Fruit fly (Drosophila melanogaster) whole organism, embryonic: ENCODE measurements around the gene Rab3GAP1.
A peak's percentile ranks its signal among the peaks of the same experiment; 100 is the strongest.

ENCODE experiments used
- Aef1 ChIP-seq: fragments of 200-800 bp; sonication (Bioruptor generic); IDR thresholded peaks from 3 replicates; pipeline ENCODE4 v1.3.6; 2022; ENCODE audit warnings: missing biosample characterization, missing genetic modification characterization
- BEAF-32 ChIP-seq: fragments of 200-800 bp; sonication (Bioruptor generic); optimal IDR thresholded peaks from 3 replicates; lab custom pipeline; 2017; ENCODE audit warnings: missing biosample characterization, missing genetic modification characterization, mild to moderate bottlenecking, moderate library complexity, missing genetic modification reagents
- CG10147 ChIP-seq: fragments of 200-800 bp; sonication (Bioruptor generic); optimal IDR thresholded peaks from 2 replicates; lab custom pipeline; 2019; ENCODE audit warnings: missing biosample characterization, mild to moderate bottlenecking, missing genetic modification characterization, moderate library complexity
- CG1024 ChIP-seq: fragments of 200-800 bp; sonication (Bioruptor generic); IDR thresholded peaks from 2 replicates; pipeline ENCODE4 v1.3.6; 2022; ENCODE audit warnings: missing biosample characterization, missing genetic modification characterization
- CG10462 ChIP-seq: fragments of 200-800 bp; sonication (Bioruptor generic); optimal IDR thresholded peaks from 2 replicates; lab custom pipeline; 2016; ENCODE audit warnings: missing biosample characterization, missing genetic modification characterization
- CG12071 ChIP-seq: fragments of 200-800 bp; sonication (Bioruptor generic); optimal IDR thresholded peaks from 3 replicates; lab custom pipeline; 2018; ENCODE audit warnings: missing biosample characterization, mild to moderate bottlenecking, missing genetic modification characterization
- CG12236 ChIP-seq: fragments of 200-800 bp; sonication (Bioruptor generic); optimal IDR thresholded peaks from 2 replicates; lab custom pipeline; 2016; ENCODE audit warnings: missing biosample characterization, missing genetic modification characterization
- CG12391 ChIP-seq: fragments of 200-800 bp; sonication (Bioruptor generic); optimal IDR thresholded peaks from 3 replicates; lab custom pipeline; 2018; ENCODE audit warnings: missing biosample characterization, mild to moderate bottlenecking, missing genetic modification characterization, moderate library complexity
- CG13894 ChIP-seq: fragments of 200-800 bp; sonication (Bioruptor generic); optimal IDR thresholded peaks from 3 replicates; lab custom pipeline; 2018; ENCODE audit warnings: missing biosample characterization, mild to moderate bottlenecking, missing genetic modification characterization, moderate library complexity
- CG17186 ChIP-seq: fragments of 200-800 bp; sonication (Bioruptor generic); optimal IDR thresholded peaks from 3 replicates; lab custom pipeline; 2017; ENCODE audit warnings: missing biosample characterization, missing genetic modification reagents, missing genetic modification characterization
- CG2199 ChIP-seq: fragments of 200-800 bp; sonication (Bioruptor generic); IDR thresholded peaks from 3 replicates; pipeline ENCODE4 v1.3.6; 2022; ENCODE audit warnings: missing biosample characterization, missing genetic modification characterization
- CG2875 ChIP-seq: fragments of 200-800 bp; sonication (Bioruptor generic); optimal IDR thresholded peaks from 2 replicates; lab custom pipeline; 2017; ENCODE audit warnings: missing biosample characterization, mild to moderate bottlenecking, missing genetic modification characterization, missing genetic modification reagents
- CG32532 ChIP-seq: fragments of 200-800 bp; sonication (Bioruptor generic); IDR thresholded peaks from 2 replicates; pipeline ENCODE4 v1.3.6; 2022; ENCODE audit warnings: missing biosample characterization, missing genetic modification characterization
- CG32772 ChIP-seq: fragments of 200-800 bp; sonication (Bioruptor generic); IDR thresholded peaks from 2 replicates; pipeline ENCODE4 v1.3.6; 2022; ENCODE audit warnings: missing biosample characterization, missing genetic modification characterization
- CG42726 ChIP-seq: fragments of 200-800 bp; sonication (Bioruptor generic); IDR thresholded peaks from 2 replicates; pipeline ENCODE4 v1.3.6; 2022; ENCODE audit warnings: missing biosample characterization, missing genetic modification characterization; ENCODE audit not compliant: partially characterized antibody
- CG4617 ChIP-seq: fragments of 200-800 bp; sonication (Bioruptor generic); optimal IDR thresholded peaks from 3 replicates; lab custom pipeline; 2016; ENCODE audit warnings: missing biosample characterization, missing genetic modification characterization, borderline replicate concordance
- CG9437 ChIP-seq: fragments of 200-800 bp; sonication (Bioruptor generic); optimal IDR thresholded peaks from 2 replicates; lab custom pipeline; 2018; ENCODE audit warnings: missing biosample characterization, mild to moderate bottlenecking, missing genetic modification characterization
- Dad ChIP-seq: fragments of 200-800 bp; sonication (Bioruptor generic); optimal IDR thresholded peaks from 3 replicates; lab custom pipeline; 2016; ENCODE audit warnings: missing biosample characterization, missing genetic modification characterization
- Deaf1 ChIP-seq: fragments of 200-800 bp; optimal IDR thresholded peaks from 3 replicates; lab custom pipeline; 2019; ENCODE audit warnings: missing biosample characterization, mild to moderate bottlenecking, missing genetic modification characterization, moderate library complexity
- Doc3 ChIP-seq: fragments of 200-800 bp; sonication (Bioruptor generic); IDR thresholded peaks from 3 replicates; pipeline ENCODE4 v1.3.6; 2022; ENCODE audit warnings: missing biosample characterization, missing genetic modification characterization; ENCODE audit not compliant: partially characterized antibody
- HLH3B ChIP-seq: fragments of 200-800 bp; sonication (Bioruptor generic); IDR thresholded peaks from 2 replicates; pipeline ENCODE4 v1.3.6; 2022; ENCODE audit warnings: missing biosample characterization, missing genetic modification characterization
- HLH54F ChIP-seq: fragments of 200-800 bp; sonication (Bioruptor generic); optimal IDR thresholded peaks from 3 replicates; lab custom pipeline; 2016; ENCODE audit warnings: missing biosample characterization, missing genetic modification characterization
- Hr78 ChIP-seq, 2 experiments: fragments of 200-800 bp in 1 of 2; fragments of >200 bp in 1 of 2; sonication (Bioruptor generic) in 1 of 2; optimal IDR thresholded peaks; 2 replicates each; lab custom pipeline; 2017 to 2019; ENCODE audit warnings: missing biosample characterization in 2 of 2, missing genetic modification characterization in 2 of 2, mild to moderate bottlenecking in 1 of 2, moderate library complexity in 1 of 2
- Lhr ChIP-seq: fragments of 200-800 bp; sonication (Bioruptor generic); optimal IDR thresholded peaks from 3 replicates; lab custom pipeline; 2017; ENCODE audit warnings: mild to moderate bottlenecking, missing biosample characterization, missing genetic modification reagents, missing genetic modification characterization
- Neu2 ChIP-seq: fragments of 200-800 bp; sonication (Bioruptor generic); optimal IDR thresholded peaks from 3 replicates; lab custom pipeline; 2016; ENCODE audit warnings: missing biosample characterization, missing genetic modification characterization, borderline replicate concordance
- Oaz ChIP-seq: fragments of 200-800 bp; sonication (Bioruptor generic); IDR thresholded peaks from 2 replicates; pipeline ENCODE4 v1.3.6; 2022; ENCODE audit warnings: missing biosample characterization, missing genetic modification characterization
- Rfx ChIP-seq: fragments of 200-800 bp; sonication (Bioruptor generic); IDR thresholded peaks from 2 replicates; pipeline ENCODE4 v1.3.6; 2022; ENCODE audit warnings: missing biosample characterization, missing genetic modification characterization
- Trl ChIP-seq, 3 experiments: fragments of >200 bp in 2 of 3; fragments of 200-800 bp in 1 of 3; sonication (Bioruptor generic) in 1 of 3; optimal IDR thresholded peaks; 2 replicates in 1 of 3; 3 replicates in 2 of 3; lab custom pipeline; 2016 to 2017; ENCODE audit warnings: missing biosample characterization in 1 of 3, missing genetic modification characterization in 1 of 3
- ash1 ChIP-seq: fragments of 200-800 bp; sonication (Bioruptor generic); optimal IDR thresholded peaks from 2 replicates; lab custom pipeline; 2018; ENCODE audit warnings: missing biosample characterization, mild to moderate bottlenecking, missing genetic modification characterization
- ato ChIP-seq: fragments of 200-800 bp; sonication (Bioruptor generic); IDR thresholded peaks from 2 replicates; pipeline ENCODE4 v1.3.6; 2022; ENCODE audit warnings: missing biosample characterization, missing genetic modification characterization; ENCODE audit not compliant: partially characterized antibody
- az2 ChIP-seq: fragments of 200-800 bp; sonication (Bioruptor generic); optimal IDR thresholded peaks from 3 replicates; lab custom pipeline; 2016; ENCODE audit warnings: missing biosample characterization, missing genetic modification characterization
- bigmax ChIP-seq: fragments of 200-800 bp; sonication (Bioruptor generic); optimal IDR thresholded peaks from 2 replicates; lab custom pipeline; 2018; ENCODE audit warnings: missing biosample characterization, mild to moderate bottlenecking, missing genetic modification characterization
- cg ChIP-seq: fragments of 200-800 bp; sonication (Bioruptor generic); optimal IDR thresholded peaks from 3 replicates; lab custom pipeline; 2019; ENCODE audit warnings: missing biosample characterization, mild to moderate bottlenecking, missing genetic modification characterization, moderate library complexity
- chif ChIP-seq, 2 experiments: fragments of 200-800 bp; sonication (Bioruptor generic); optimal IDR thresholded peaks; 3 replicates each; lab custom pipeline; 2016; ENCODE audit warnings: missing biosample characterization in 2 of 2, missing genetic modification characterization in 2 of 2
- chm ChIP-seq: fragments of 200-800 bp; sonication (Bioruptor generic); IDR thresholded peaks from 2 replicates; pipeline ENCODE4 v1.3.6; 2022; ENCODE audit warnings: missing biosample characterization, missing genetic modification characterization
- ftz-f1 ChIP-seq: fragments of 200-800 bp; sonication (Bioruptor generic); optimal IDR thresholded peaks from 2 replicates; lab custom pipeline; 2016; ENCODE audit warnings: missing biosample characterization, missing genetic modification characterization
- gcm2 ChIP-seq: fragments of 200-800 bp; sonication (Bioruptor generic); optimal IDR thresholded peaks from 2 replicates; lab custom pipeline; 2016; ENCODE audit warnings: missing biosample characterization, missing genetic modification characterization
- gro ChIP-seq: fragments of 200-800 bp; sonication (Bioruptor generic); optimal IDR thresholded peaks from 2 replicates; lab custom pipeline; 2016; ENCODE audit warnings: missing biosample characterization, missing genetic modification characterization
- gsb ChIP-seq: fragments of 200-800 bp; sonication (Bioruptor generic); IDR thresholded peaks from 2 replicates; pipeline ENCODE4 v1.3.6; 2022; ENCODE audit warnings: missing biosample characterization, missing genetic modification characterization
- ken ChIP-seq: fragments of 200-800 bp; sonication (Bioruptor generic); IDR thresholded peaks from 3 replicates; pipeline ENCODE4 v1.3.6; 2022; ENCODE audit warnings: missing biosample characterization, missing genetic modification characterization
- phol ChIP-seq: fragments of 200-800 bp; sonication (Bioruptor generic); optimal IDR thresholded peaks from 3 replicates; lab custom pipeline; 2018; ENCODE audit warnings: missing biosample characterization, mild to moderate bottlenecking, missing genetic modification characterization, moderate library complexity
- salm ChIP-seq: fragments of 200-800 bp; sonication (Bioruptor generic); optimal IDR thresholded peaks from 2 replicates; lab custom pipeline; 2018; ENCODE audit warnings: missing biosample characterization, mild to moderate bottlenecking, missing genetic modification characterization
- sens ChIP-seq: fragments of 200-800 bp; sonication (Bioruptor generic); peaks from one replicate; lab custom pipeline; 2016; ENCODE audit warnings: missing biosample characterization, missing genetic modification characterization
- sisA ChIP-seq: fragments of 200-800 bp; sonication (Bioruptor generic); IDR thresholded peaks from 2 replicates; pipeline ENCODE4 v1.3.6; 2022; ENCODE audit warnings: missing biosample characterization, missing genetic modification characterization
- slou ChIP-seq: fragments of 200-800 bp; sonication (Bioruptor generic); optimal IDR thresholded peaks from 3 replicates; lab custom pipeline; 2016; ENCODE audit warnings: missing biosample characterization, missing genetic modification characterization
- tgo ChIP-seq: fragments of 200-800 bp; sonication (Bioruptor generic); IDR thresholded peaks from 3 replicates; pipeline ENCODE4 v1.3.6; 2022; ENCODE audit warnings: missing biosample characterization, missing genetic modification characterization
- unc-4 ChIP-seq: fragments of 200-800 bp; sonication (Bioruptor generic); IDR thresholded peaks from 2 replicates; pipeline ENCODE4 v1.3.6; 2022; ENCODE audit warnings: missing biosample characterization, missing genetic modification characterization; ENCODE audit not compliant: partially characterized antibody
- vvl ChIP-seq: fragments of 200-800 bp; sonication (Bioruptor generic); IDR thresholded peaks from 2 replicates; pipeline ENCODE4 v1.3.6; 2022; ENCODE audit warnings: missing biosample characterization, missing genetic modification characterization
- zen2 ChIP-seq: fragments of 200-800 bp; sonication (Bioruptor generic); IDR thresholded peaks from 3 replicates; pipeline ENCODE4 v1.3.6; 2022; ENCODE audit warnings: missing biosample characterization, missing genetic modification characterization; ENCODE audit not compliant: partially characterized antibody

Rab3GAP1 gene

DNA sequence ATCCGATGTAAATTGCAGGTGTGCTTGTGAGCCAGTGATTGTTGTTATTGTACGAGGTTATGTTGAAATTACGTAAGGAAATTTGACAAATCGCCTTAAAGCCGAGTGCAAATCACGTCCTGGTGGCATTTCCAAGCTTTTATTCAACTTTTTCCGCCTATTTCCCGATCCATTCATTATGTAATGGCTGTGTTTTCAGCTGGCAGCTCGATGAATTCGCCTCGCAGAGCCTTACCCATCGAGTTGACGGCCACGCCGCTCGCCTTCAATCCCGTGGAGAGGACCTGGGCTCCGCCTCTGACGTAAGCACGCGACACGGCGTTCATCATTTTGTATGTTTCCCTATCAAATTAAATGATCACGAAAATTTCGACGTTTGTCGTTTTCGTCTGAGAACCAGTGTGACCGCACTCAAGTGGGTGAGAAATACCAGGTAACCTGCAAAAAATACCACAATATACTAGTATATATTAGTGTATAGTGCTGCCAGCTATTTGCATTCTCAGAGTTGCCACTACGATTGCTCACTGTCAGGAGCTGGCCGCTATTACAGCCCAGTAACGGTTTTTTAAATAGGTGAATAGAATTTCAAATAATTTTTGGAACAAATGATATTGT, 2.9 kb upstream of the Rab3GAP1 start, which contains the start of gene RFeSP (continued):
- no peak for TF ChIP-seq CG17186 (GFP tag; lab: Kevin White, UChicago)
- no peak for TF ChIP-seq CG10462 (GFP tag; lab: Kevin White, UChicago)
- peak; percentile 35 for TF ChIP-seq CG12391 (tag; lab: Kevin White, UChicago)
- no peak for TF ChIP-seq unc-4 (GFP tag; lab: Robert Waterston, UW)
- TF ChIP-seq salm: no peak
- peak; percentile 30 for TF ChIP-seq Deaf1 (tag; lab: Kevin White, UChicago)
- no peak for TF ChIP-seq Trl (optimal IDR thresholded peaks at IDR 0.05; lab: Kevin White, UChicago)
- TF ChIP-seq Trl (GFP tag; optimal IDR thresholded peaks at IDR 0.05; lab: Kevin White, UChicago): no peak
- peak; percentile 79 for TF ChIP-seq CG4617
- TF ChIP-seq gro: peak; percentile 60
- peak; percentile 67 for TF ChIP-seq bigmax (GFP tag; lab: Kevin White, UChicago)
- no peak for TF ChIP-seq gsb (GFP tag; lab: Robert Waterston, UW)
- TF ChIP-seq Dad (GFP tag; lab: Kevin White, UChicago): no peak
- TF ChIP-seq az2 (GFP tag; lab: Kevin White, UChicago): no peak
- TF ChIP-seq HLH54F (GFP tag; lab: Kevin White, UChicago): no peak
- TF ChIP-seq chif (GFP tag; optimal IDR thresholded peaks at IDR 0.05; lab: Kevin White, UChicago): peak in 1 of 2 experiments; percentile 32
- no peak for TF ChIP-seq CG2875
- TF ChIP-seq ato: no peak
- peak; percentile 98 for TF ChIP-seq Lhr (GFP tag; lab: Kevin White, UChicago)
- TF ChIP-seq CG12236: peak; percentile 8
- peak; percentile 21; the same call in 1 of the 2 replicates for TF ChIP-seq CG42726 (GFP tag; lab: Robert Waterston, UW)
- no peak for TF ChIP-seq sisA (GFP tag; lab: Robert Waterston, UW)
- TF ChIP-seq Oaz: no peak
- TF ChIP-seq gcm2 (GFP tag; lab: Kevin White, UChicago): no peak
- TF ChIP-seq tgo: no peak
- no peak for TF ChIP-seq CG2199 (GFP tag; lab: Robert Waterston, UW)
- TF ChIP-seq CG32772 (GFP tag; lab: Robert Waterston, UW): no peak
- TF ChIP-seq ftz-f1 (GFP tag; lab: Kevin White, UChicago): peak; percentile 61
- no peak for TF ChIP-seq vvl
- TF ChIP-seq Rfx (GFP tag; lab: Robert Waterston, UW): 0 out of 2 replicates have a peak, but pooled peaks have one; percentile 19
- no peak for TF ChIP-seq Doc3 (GFP tag; lab: Robert Waterston, UW)
- TF ChIP-seq HLH3B: no peak
- TF ChIP-seq ash1 (GFP tag; lab: Kevin White, UChicago): no peak
- TF ChIP-seq Hr78 (GFP tag; optimal IDR thresholded peaks at IDR 0.05; lab: Kevin White, UChicago): no peak
- no peak for TF ChIP-seq Aef1 (GFP tag; lab: Robert Waterston, UW)
- peak; percentile 54 for TF ChIP-seq BEAF-32
- peak; percentile 37 for TF ChIP-seq CG13894 (tag; lab: Kevin White, UChicago)
- TF ChIP-seq CG10147 (GFP tag; lab: Kevin White, UChicago): no peak
- no peak for TF ChIP-seq zen2 (GFP tag; lab: Robert Waterston, UW)
- TF ChIP-seq sens (GFP tag; lab: Kevin White, UChicago): peak; percentile 76
- no peak for TF ChIP-seq Neu2 (GFP tag; lab: Kevin White, UChicago)
- TF ChIP-seq CG32532: no peak
- peak; percentile 34 for TF ChIP-seq slou (GFP tag; lab: Kevin White, UChicago)
- TF ChIP-seq CG1024 (GFP tag; lab: Robert Waterston, UW): no peak
- TF ChIP-seq CG12071 (GFP tag; lab: Kevin White, UChicago): no peak
- TF ChIP-seq phol (tag; lab: Kevin White, UChicago): peak; percentile 34
- no peak for TF ChIP-seq cg (GFP tag; lab: Kevin White, UChicago)
- peak; percentile 48 for TF ChIP-seq CG9437 (GFP tag; lab: Kevin White, UChicago)
- TF ChIP-seq ken (GFP tag; lab: Robert Waterston, UW): 0 out of 3 replicates have a peak, but pooled peaks have one; percentile 19
- no peak for TF ChIP-seq chm (GFP tag; lab: Robert Waterston, UW)
